Worm (Caenorhabditis elegans): Measurements from ENCODE around the gene gldi-6.
A peak's percentile ranks its signal among the peaks of the same experiment; 100 is the strongest.

gldi-6 gene

DNA sequence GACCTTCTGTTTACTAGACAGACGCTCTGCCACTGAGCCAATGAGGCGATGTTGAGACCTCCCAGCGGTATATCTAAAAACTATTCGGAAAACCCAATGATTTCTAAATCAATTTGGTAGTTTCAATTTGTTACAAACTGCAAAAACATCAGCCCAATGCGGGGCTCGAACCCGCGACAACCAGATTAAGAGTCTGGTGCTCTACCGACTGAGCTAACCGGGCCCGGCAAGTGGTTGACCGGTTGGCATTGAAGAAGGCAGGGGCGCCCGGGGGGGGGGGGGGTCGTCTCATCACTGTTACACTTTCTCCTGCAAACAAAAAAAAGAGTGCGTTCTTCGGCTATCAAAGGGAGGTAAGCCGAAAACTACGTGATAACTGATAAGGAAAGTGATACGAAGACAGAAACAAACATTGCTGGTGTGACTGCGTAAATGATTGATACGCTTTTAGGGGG is 7.5 kb upstream of the gldi-6 start (continued):
- TF ChIP-seq ZK185.1 (tag; optimal IDR thresholded peaks at IDR 0.05; ENCODE audit: poor library complexity, severe bottlenecking) = no peak
- peak; percentile 65 for TF ChIP-seq F10E7.11 (tag; optimal IDR thresholded peaks at IDR 0.05)
- peak; percentile 63; the same call in 1 of the 2 replicates for TF ChIP-seq hmg-20 (GFP tag; IDR thresholded peaks at IDR 0.05)
- TF ChIP-seq mcd-1 (GFP tag; IDR thresholded peaks at IDR 0.05) = peak; percentile 80
- peak; percentile 75 for TF ChIP-seq ekl-4 (GFP tag; IDR thresholded peaks at IDR 0.05)
- peak; percentile 90 for TF ChIP-seq rpc-1 (optimal IDR thresholded peaks at IDR 0.05)
- TF ChIP-seq rpc-1 (tag; optimal IDR thresholded peaks at IDR 0.05) = peak; percentile 87
- no peak for TF ChIP-seq nhr-179 (tag; optimal IDR thresholded peaks at IDR 0.05)
- no peak for TF ChIP-seq bed-2 (GFP tag; IDR thresholded peaks at IDR 0.05)
- TF ChIP-seq F52B5.7 (tag; optimal IDR thresholded peaks at IDR 0.05) = peak; percentile 8
- peak; percentile 80 for TF ChIP-seq die-1 (tag; optimal IDR thresholded peaks at IDR 0.05)
- TF ChIP-seq attf-5 (GFP tag; optimal IDR thresholded peaks at IDR 0.05) = peak; percentile 55
- TF ChIP-seq athp-1 (tag; optimal IDR thresholded peaks at IDR 0.05) = peak; percentile 74
- peak; percentile 60; the same call in 1 of the 2 replicates for TF ChIP-seq ztf-25 (GFP tag; IDR thresholded peaks at IDR 0.05)
- TF ChIP-seq unc-130 (GFP tag; optimal IDR thresholded peaks at IDR 0.05) = peak; percentile 19
- peak; percentile 80 for TF ChIP-seq T07F8.4 (tag; optimal IDR thresholded peaks at IDR 0.05)
- peak; percentile 87 for TF ChIP-seq Y56A3A.18 (GFP tag; IDR thresholded peaks at IDR 0.05)
- TF ChIP-seq hrde-1 (tag; optimal IDR thresholded peaks at IDR 0.05; ENCODE audit: borderline replicate concordance) = peak; percentile 51
- peak; percentile 76; the same call in 1 of the 2 replicates for TF ChIP-seq ceh-40 (GFP tag; IDR thresholded peaks at IDR 0.05)
- TF ChIP-seq snpc-1.3 (tag; optimal IDR thresholded peaks at IDR 0.05; ENCODE audit: insufficient read depth) = peak; percentile 52
- peak; percentile 48 for TF ChIP-seq ceh-27 (GFP tag; optimal IDR thresholded peaks at IDR 0.05)
- 0 out of 2 replicates have a peak, but pooled peaks have one; percentile 79 for TF ChIP-seq nhr-120 (GFP tag; IDR thresholded peaks at IDR 0.05)
- TF ChIP-seq attf-6 (GFP tag; IDR thresholded peaks at IDR 0.05) = 0 out of 2 replicates have a peak, but pooled peaks have one; percentile 39
- peak; percentile 86 for TF ChIP-seq D2030.7 (GFP tag; IDR thresholded peaks at IDR 0.05)
- TF ChIP-seq ztf-18 (tag; optimal IDR thresholded peaks at IDR 0.05) = peak; percentile 66
- no peak for TF ChIP-seq hlh-26 (GFP tag; conservative IDR thresholded peaks at IDR 0.05)
- TF ChIP-seq aptf-3 (GFP tag; IDR thresholded peaks at IDR 0.05) = 0 out of 2 replicates have a peak, but pooled peaks have one; percentile 37
- TF ChIP-seq ztf-22 (GFP tag; optimal IDR thresholded peaks at IDR 0.05) = no peak
- TF ChIP-seq sdz-38 (tag; optimal IDR thresholded peaks at IDR 0.05) = no peak
- TF ChIP-seq him-1 (tag; optimal IDR thresholded peaks at IDR 0.05) = peak; percentile 93
- TF ChIP-seq dpff-1 (tag; optimal IDR thresholded peaks at IDR 0.05) = no peak
- peak; percentile 79 for TF ChIP-seq nhr-80 (tag; optimal IDR thresholded peaks at IDR 0.05)
- TF ChIP-seq tbp1 (GFP tag; optimal IDR thresholded peaks at IDR 0.05) = peak; percentile 97
- peak; percentile 10 for TF ChIP-seq xnd-1 (tag; optimal IDR thresholded peaks at IDR 0.05)
- TF ChIP-seq lin-54 (GFP tag; optimal IDR thresholded peaks at IDR 0.05) = peak; percentile 59
- TF ChIP-seq egrh-3 (GFP tag; IDR thresholded peaks at IDR 0.05) = peak; percentile 92
- no peak for TF ChIP-seq K11D2.4 (GFP tag; IDR thresholded peaks at IDR 0.05)
- TF ChIP-seq pha-4 (tag; optimal IDR thresholded peaks at IDR 0.05) = no peak
- TF ChIP-seq pbrm-1 (GFP tag; IDR thresholded peaks at IDR 0.05) = peak; percentile 81
- TF ChIP-seq zim-3 (tag; optimal IDR thresholded peaks at IDR 0.05) = peak; percentile 71
- peak; percentile 77 for TF ChIP-seq C17E4.6 (GFP tag; IDR thresholded peaks at IDR 0.05)
- TF ChIP-seq somi-1 (GFP tag; optimal IDR thresholded peaks at IDR 0.05) = peak; percentile 68
- TF ChIP-seq atf-7 (tag; optimal IDR thresholded peaks at IDR 0.05) = peak; percentile 75
- TF ChIP-seq let-526 (GFP tag; IDR thresholded peaks at IDR 0.05) = peak; percentile 40; the same call in 1 of the 2 replicates
- TF ChIP-seq F39B2.1 (GFP tag; IDR thresholded peaks at IDR 0.05) = no peak
- peak; percentile 58 for TF ChIP-seq snpc-4 (GFP tag; optimal IDR thresholded peaks at IDR 0.05)
- peak in 3 of 4 experiments; percentile 47 to 66 (median 60) for TF ChIP-seq snpc-4 (tag; optimal IDR thresholded peaks at IDR 0.05)
- TF ChIP-seq madf-3 (GFP tag; IDR thresholded peaks at IDR 0.05) = no peak
- TF ChIP-seq nhr-27 (tag; optimal IDR thresholded peaks at IDR 0.05) = peak; percentile 69
